Fruit fly (Drosophila melanogaster) Kc167 (cell line): ENCODE measurements around the gene Cow.

Experiments
- Myc ChIP-seq: fragments of >200 bp; optimal IDR thresholded peaks from 2 replicates; lab custom pipeline; 2017; ENCODE audit warnings: missing external identifiers
- psq ChIP-seq: fragments of >200 bp; optimal IDR thresholded peaks from 2 replicates; lab custom pipeline; 2017; ENCODE audit warnings: missing external identifiers
- ttk ChIP-seq: sonication (Bioruptor generic); optimal IDR thresholded peaks from 2 replicates; lab custom pipeline; 2017; ENCODE audit warnings: missing external identifiers

- TF ChIP-seq ttk (lab: Kevin White, UChicago) (no peak), psq (no peak), Myc (lab: Kevin White, UChicago) (no peak)
Observed at dm6 chr3R:23141678-23142338, 29.3 kb upstream of the Cow start, which contains the start of gene hh.
